Worm (Caenorhabditis elegans) whole organism, L3 larva: ENCODE measurements around the gene afmd-1.

Source experiments
- ceh-16 ChIP-seq: sonication (generic microtip); optimal IDR thresholded peaks from 2 replicates; lab custom pipeline; 2017; ENCODE audit warnings: missing biosample characterization, missing genetic modification characterization
- egl-27 ChIP-seq: sonication (generic microtip); optimal IDR thresholded peaks from 4 replicates; lab custom pipeline; 2017; ENCODE audit warnings: missing biosample characterization, missing genetic modification reagents, missing genetic modification characterization
- elt-3 ChIP-seq, 3 experiments: fragments of 150-350 bp in 1 of 3; sonication (generic microtip) in 2 of 3; optimal IDR thresholded peaks; 2 replicates in 2 of 3; 4 replicates in 1 of 3; lab custom pipeline; 2014 to 2017; ENCODE audit warnings: missing biosample characterization in 3 of 3, missing genetic modification characterization in 3 of 3
- nhr-25 ChIP-seq: sonication (generic microtip); optimal IDR thresholded peaks from 2 replicates; lab custom pipeline; 2017; ENCODE audit warnings: missing biosample characterization, missing genetic modification characterization
- nhr-43 ChIP-seq: sonication (generic microtip); optimal IDR thresholded peaks from 2 replicates; lab custom pipeline; 2016; ENCODE audit warnings: mild to moderate bottlenecking, missing genetic modification characterization, missing compliant biosample characterization; ENCODE audit not compliant: poor library complexity, severe bottlenecking
- unc-39 ChIP-seq: sonication (generic microtip); optimal IDR thresholded peaks from 4 replicates; lab custom pipeline; 2017; ENCODE audit warnings: missing biosample characterization, missing genetic modification characterization
- unc-62 ChIP-seq: fragments of 150-350 bp; sonication (generic microtip); optimal IDR thresholded peaks from 4 replicates; lab custom pipeline; 2014; ENCODE audit warnings: missing biosample characterization, missing genetic modification reagents, missing genetic modification characterization

ce11 chrIV:7233566-7234014 is 10.4 kb upstream of the afmd-1 start:
- peak; percentile 72 for TF ChIP-seq nhr-43 (tag; lab: Kevin White, UChicago)
- TF ChIP-seq unc-62, result no peak
- TF ChIP-seq ceh-16 (tag; lab: Kevin White, UChicago), result no peak
- TF ChIP-seq egl-27, result no peak
- no peak for TF ChIP-seq elt-3 (tag; optimal IDR thresholded peaks at IDR 0.05; lab: Kevin White, UChicago)
- TF ChIP-seq nhr-25 (tag; lab: Kevin White, UChicago), result no peak
- TF ChIP-seq unc-39 (tag; lab: Kevin White, UChicago), result no peak
